Fruit fly (Drosophila melanogaster) whole organism, adult: ENCODE results near the gene CG42751.

ENCODE experiments used
- CG11617 ChIP-seq: fragments of 200-800 bp; sonication (Bioruptor generic); optimal IDR thresholded peaks from 2 replicates; lab custom pipeline; 2017; ENCODE audit warnings: mild to moderate bottlenecking, missing biosample characterization, missing genetic modification reagents, missing genetic modification characterization
- CG12768 ChIP-seq: fragments of 200-800 bp; sonication (Bioruptor generic); optimal IDR thresholded peaks from 2 replicates; lab custom pipeline; 2017; ENCODE audit warnings: missing biosample characterization, missing genetic modification characterization, mild to moderate bottlenecking, moderate library complexity, missing genetic modification reagents
- CG14711 ChIP-seq: fragments of 200-800 bp; sonication (Bioruptor generic); optimal IDR thresholded peaks from 2 replicates; lab custom pipeline; 2018; ENCODE audit warnings: missing biosample characterization, mild to moderate bottlenecking, missing genetic modification characterization, moderate library complexity
- CG1620 ChIP-seq: fragments of 200-800 bp; sonication (Bioruptor generic); optimal IDR thresholded peaks from 2 replicates; lab custom pipeline; 2016; ENCODE audit warnings: missing biosample characterization, missing genetic modification characterization
- CG33017 ChIP-seq: fragments of 200-800 bp; sonication (Bioruptor generic); optimal IDR thresholded peaks from 2 replicates; lab custom pipeline; 2018; ENCODE audit warnings: missing biosample characterization, mild to moderate bottlenecking, missing genetic modification characterization, moderate library complexity
- CG5204 ChIP-seq: fragments of 200-800 bp; sonication (Bioruptor generic); optimal IDR thresholded peaks from 2 replicates; lab custom pipeline; 2016; ENCODE audit warnings: missing biosample characterization, missing genetic modification characterization
- CG7045 ChIP-seq: fragments of 200-800 bp; sonication (Bioruptor generic); optimal IDR thresholded peaks from 2 replicates; lab custom pipeline; 2017; ENCODE audit warnings: missing biosample characterization, mild to moderate bottlenecking, missing genetic modification characterization
- CG7101 ChIP-seq: fragments of 200-800 bp; sonication (Bioruptor generic); optimal IDR thresholded peaks from 2 replicates; lab custom pipeline; 2018; ENCODE audit warnings: missing biosample characterization, mild to moderate bottlenecking, missing genetic modification characterization, moderate library complexity
- Clk ChIP-seq: fragments of 200-800 bp; sonication (Bioruptor generic); optimal IDR thresholded peaks from 2 replicates; lab custom pipeline; 2017; ENCODE audit warnings: missing biosample characterization, missing genetic modification characterization
- Crg-1 ChIP-seq: fragments of 200-800 bp; sonication (Bioruptor generic); optimal IDR thresholded peaks from 2 replicates; lab custom pipeline; 2016; ENCODE audit warnings: missing biosample characterization, missing genetic modification characterization
- Hr96 ChIP-seq: fragments of 200-800 bp; sonication (Bioruptor generic); optimal IDR thresholded peaks from 2 replicates; lab custom pipeline; 2016; ENCODE audit warnings: missing biosample characterization, missing genetic modification characterization
- Mnt ChIP-seq: fragments of 200-800 bp; sonication (Bioruptor generic); optimal IDR thresholded peaks from 2 replicates; lab custom pipeline; 2016; ENCODE audit warnings: missing biosample characterization, mild to moderate bottlenecking, missing genetic modification characterization
- bab1 ChIP-seq: fragments of 200-800 bp; sonication (Bioruptor generic); optimal IDR thresholded peaks from 3 replicates; lab custom pipeline; 2019; ENCODE audit warnings: missing biosample characterization, mild to moderate bottlenecking, missing genetic modification characterization, moderate library complexity
- cic ChIP-seq: fragments of 200-800 bp; sonication (Bioruptor generic); optimal IDR thresholded peaks from 2 replicates; lab custom pipeline; 2017; ENCODE audit warnings: missing biosample characterization, mild to moderate bottlenecking, missing genetic modification characterization, moderate library complexity
- cnc ChIP-seq, 2 experiments: fragments of >200 bp; optimal IDR thresholded peaks; 2 replicates each; lab custom pipeline; 2017
- kay ChIP-seq: fragments of 200-800 bp; sonication (Bioruptor generic); peaks from one replicate; lab custom pipeline; 2016; ENCODE audit warnings: missing biosample characterization, missing genetic modification characterization, borderline replicate concordance
- ovo ChIP-seq: fragments of 200-800 bp; sonication (Bioruptor generic); optimal IDR thresholded peaks from 2 replicates; lab custom pipeline; 2016; ENCODE audit warnings: missing biosample characterization, missing genetic modification characterization
- pad ChIP-seq: fragments of 200-800 bp; sonication (Bioruptor generic); optimal IDR thresholded peaks from 3 replicates; lab custom pipeline; 2017; ENCODE audit warnings: missing biosample characterization, missing genetic modification characterization, mild to moderate bottlenecking, moderate library complexity, missing genetic modification reagents
- tj ChIP-seq: fragments of 200-800 bp; sonication (Bioruptor generic); optimal IDR thresholded peaks from 3 replicates; lab custom pipeline; 2017; ENCODE audit warnings: missing biosample characterization, mild to moderate bottlenecking, missing genetic modification characterization, moderate library complexity
- toe ChIP-seq: fragments of 200-800 bp; sonication (Bioruptor generic); optimal IDR thresholded peaks from 2 replicates; lab custom pipeline; 2016; ENCODE audit warnings: missing biosample characterization, missing genetic modification characterization

Gene CG42751

dm6 chr2L:11846926-11847325 is 6.3 kb upstream of the CG42751 start, which contains the start of gene Mal-B1:
Mal-B1 (plus strand) TSS chr2L:11847226.
- no peak for TF ChIP-seq CG12768 (GFP tag; lab: Kevin White, UChicago)

DNA sequence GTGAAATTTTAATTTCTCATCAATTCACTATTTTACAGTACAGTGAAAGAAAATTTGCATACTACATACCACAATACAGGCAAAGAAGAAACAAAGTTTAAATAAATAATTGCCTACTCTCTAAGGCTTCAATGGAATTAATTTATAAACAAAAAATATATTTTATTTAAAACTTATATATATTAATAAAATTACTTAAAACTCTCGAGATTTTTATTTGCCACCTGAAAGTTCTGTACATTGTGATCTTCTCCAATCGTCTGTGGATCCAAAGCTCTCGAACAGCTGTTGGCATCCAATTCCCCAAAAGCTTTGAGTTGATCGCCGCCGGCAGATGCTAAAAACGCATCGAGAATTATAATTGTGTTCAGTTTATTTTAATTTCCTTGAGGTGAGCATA is 3.6 kb upstream of the CG42751 start, which contains the start of gene Mal-B2:
TSS of gene Mal-B2 (plus strand) at position 301 of the 400 bp plus-strand sequence.
- TF ChIP-seq CG14711 (tag; lab: Kevin White, UChicago) (peak; percentile 56), CG33017 (peak; percentile 23), CG7101 (tag; lab: Kevin White, UChicago) (peak; percentile 25), bab1 (no peak)

DNA sequence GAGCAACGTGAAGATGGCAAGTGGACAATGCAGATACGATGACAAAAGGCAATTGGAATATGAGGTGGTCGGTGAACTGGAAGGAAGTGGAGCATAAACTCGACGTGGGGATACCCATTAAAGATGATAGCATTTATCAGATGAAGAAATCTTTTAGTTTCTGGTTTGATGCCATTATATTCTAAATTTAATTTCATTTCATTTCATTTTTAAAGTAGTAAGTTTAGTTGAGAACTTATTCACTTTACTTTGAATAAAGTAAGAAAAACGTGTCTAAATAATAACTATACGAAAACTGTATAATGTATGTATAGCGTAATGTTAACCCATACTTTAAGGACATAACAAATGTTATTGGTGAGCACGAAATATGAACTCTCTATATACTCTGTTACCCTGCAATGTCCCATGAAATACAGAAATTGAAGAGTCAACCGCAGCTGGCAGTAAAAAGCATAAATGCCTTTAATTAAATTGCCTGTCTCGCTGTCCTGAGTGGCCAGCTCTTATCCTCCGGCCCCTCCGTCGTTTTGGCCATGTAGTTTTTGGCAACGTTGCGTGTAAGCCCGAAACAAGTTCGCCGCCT is 17.7 kb downstream of the CG42751 start:
- TF ChIP-seq CG7045: no peak
- TF ChIP-seq kay (GFP tag; lab: Kevin White, UChicago): no peak
- no peak for TF ChIP-seq tj (GFP tag; lab: Kevin White, UChicago)
- no peak for TF ChIP-seq toe (GFP tag; lab: Kevin White, UChicago)
- TF ChIP-seq bab1: no peak
- no peak for TF ChIP-seq CG12768 (GFP tag; lab: Kevin White, UChicago)
- no peak for TF ChIP-seq Mnt
- TF ChIP-seq CG33017: no peak
- TF ChIP-seq CG5204 (GFP tag; lab: Kevin White, UChicago): no peak
- TF ChIP-seq Crg-1 (GFP tag; lab: Kevin White, UChicago): no peak
- no peak for TF ChIP-seq CG1620 (GFP tag; lab: Kevin White, UChicago)
- no peak for TF ChIP-seq CG7101 (tag; lab: Kevin White, UChicago)
- no peak for TF ChIP-seq Clk (GFP tag; lab: Kevin White, UChicago)
- TF ChIP-seq pad: no peak
- no peak for TF ChIP-seq Hr96 (GFP tag; lab: Kevin White, UChicago)
- TF ChIP-seq CG11617 (GFP tag; lab: Kevin White, UChicago): no peak
- TF ChIP-seq cnc (optimal IDR thresholded peaks at IDR 0.05; lab: Kevin White, UChicago): no peak
- no peak for TF ChIP-seq ovo (GFP tag; lab: Kevin White, UChicago)

DNA sequence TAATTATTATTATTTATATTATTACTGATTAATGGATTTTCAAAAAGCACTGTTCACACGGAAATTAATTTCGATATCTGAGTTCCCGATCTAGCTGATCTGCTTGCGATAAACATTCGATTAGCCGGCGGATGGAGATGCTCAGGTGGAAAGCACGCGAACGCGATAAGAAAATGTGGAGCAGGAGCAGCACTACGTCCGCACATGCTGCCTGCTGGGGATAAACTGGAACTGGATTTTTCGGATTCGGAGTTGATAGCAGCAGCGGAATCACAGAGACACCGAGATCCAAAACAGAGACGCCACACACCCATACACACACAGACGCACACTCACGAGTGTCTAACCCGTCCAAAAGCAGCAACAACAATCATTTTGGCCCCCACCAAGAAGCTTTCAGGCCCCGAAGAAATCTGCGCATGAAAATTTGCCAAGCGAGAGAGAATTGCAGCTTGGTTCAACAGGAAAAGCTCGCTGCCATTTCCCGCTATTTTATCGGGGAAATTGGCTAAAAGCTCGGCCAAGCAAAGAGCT is 21.1 kb downstream of the CG42751 start:
- no peak for TF ChIP-seq Mnt
- TF ChIP-seq toe (GFP tag; lab: Kevin White, UChicago): no peak
- no peak for TF ChIP-seq CG12768 (GFP tag; lab: Kevin White, UChicago)
- no peak for TF ChIP-seq Hr96 (GFP tag; lab: Kevin White, UChicago)
- TF ChIP-seq ovo (GFP tag; lab: Kevin White, UChicago): no peak
- no peak for TF ChIP-seq kay (GFP tag; lab: Kevin White, UChicago)
- no peak for TF ChIP-seq Crg-1 (GFP tag; lab: Kevin White, UChicago)
- TF ChIP-seq CG14711 (tag; lab: Kevin White, UChicago): no peak
- no peak for TF ChIP-seq CG11617 (GFP tag; lab: Kevin White, UChicago)
- TF ChIP-seq CG5204 (GFP tag; lab: Kevin White, UChicago): no peak
- TF ChIP-seq cnc (optimal IDR thresholded peaks at IDR 0.05; lab: Kevin White, UChicago): no peak
- no peak for TF ChIP-seq Clk (GFP tag; lab: Kevin White, UChicago)
- TF ChIP-seq pad: no peak
- TF ChIP-seq CG7045: no peak
- no peak for TF ChIP-seq tj (GFP tag; lab: Kevin White, UChicago)
- TF ChIP-seq bab1: no peak
- TF ChIP-seq CG33017: no peak
- TF ChIP-seq cic (GFP tag; lab: Kevin White, UChicago): no peak
- no peak for TF ChIP-seq CG1620 (GFP tag; lab: Kevin White, UChicago)
- TF ChIP-seq CG7101 (tag; lab: Kevin White, UChicago): no peak

DNA sequence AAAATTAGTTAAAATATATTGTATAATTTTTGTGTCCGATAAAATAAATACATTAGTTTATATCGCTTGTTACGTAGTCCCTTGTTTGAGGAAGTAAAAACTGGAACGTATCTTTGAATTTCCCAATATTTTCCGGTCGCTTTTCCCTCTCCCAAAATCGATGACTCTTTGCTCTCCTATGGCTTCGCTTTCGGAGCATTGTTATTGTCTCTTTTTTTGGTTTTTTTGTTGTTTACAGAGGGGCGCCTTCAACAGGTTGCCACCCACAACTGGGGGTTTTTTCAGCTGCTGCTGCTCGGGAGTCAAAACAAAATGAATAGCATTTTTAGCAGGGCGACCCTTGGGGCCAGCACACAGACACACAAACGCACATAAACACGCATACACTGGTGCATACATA is 21.7 kb downstream of the CG42751 start:
- TF ChIP-seq Hr96 (GFP tag; lab: Kevin White, UChicago): no peak
- TF ChIP-seq CG7101 (tag; lab: Kevin White, UChicago): no peak
- TF ChIP-seq CG1620 (GFP tag; lab: Kevin White, UChicago): no peak
- no peak for TF ChIP-seq CG5204 (GFP tag; lab: Kevin White, UChicago)
- no peak for TF ChIP-seq Clk (GFP tag; lab: Kevin White, UChicago)
- TF ChIP-seq toe (GFP tag; lab: Kevin White, UChicago): no peak
- no peak for TF ChIP-seq bab1
- TF ChIP-seq Mnt: no peak
- TF ChIP-seq CG33017: no peak
- TF ChIP-seq CG7045: no peak
- no peak for TF ChIP-seq CG11617 (GFP tag; lab: Kevin White, UChicago)
- TF ChIP-seq kay (GFP tag; lab: Kevin White, UChicago): no peak
- TF ChIP-seq CG12768 (GFP tag; lab: Kevin White, UChicago): no peak
- no peak for TF ChIP-seq Crg-1 (GFP tag; lab: Kevin White, UChicago)

- no peak for TF ChIP-seq Mnt
- no peak for TF ChIP-seq CG33017
- TF ChIP-seq pad: no peak
- TF ChIP-seq cnc (optimal IDR thresholded peaks at IDR 0.05; lab: Kevin White, UChicago): no peak
- TF ChIP-seq Clk (GFP tag; lab: Kevin White, UChicago): no peak
Observed at dm6 chr2L:11878812-11879328, 25.6 kb downstream of the CG42751 start.
